Fruit fly (Drosophila melanogaster) whole organism, pupa: Measurements from ENCODE around the gene CG2111.
A peak's percentile ranks its signal among the peaks of the same experiment; 100 is the strongest.
"Not testable (repeated sequence)": the region's sequence is repeated elsewhere in the genome, so short reads cannot be mapped to it uniquely, and the experiment has no call there.

Experiments used
- CG10348 ChIP-seq: fragments of 200-800 bp; sonication (Bioruptor generic); IDR thresholded peaks from 2 replicates; pipeline ENCODE4 v1.3.6; 2022; ENCODE audit warnings: missing biosample characterization, missing genetic modification characterization
- CG12605 ChIP-seq: fragments of 200-800 bp; sonication (Bioruptor generic); IDR thresholded peaks from 2 replicates; pipeline ENCODE4 v1.3.6; 2022; ENCODE audit warnings: missing biosample characterization, missing genetic modification characterization
- CG13204 ChIP-seq: fragments of 200-800 bp; sonication (Bioruptor generic); optimal IDR thresholded peaks from 2 replicates; lab custom pipeline; 2018; ENCODE audit warnings: missing biosample characterization, mild to moderate bottlenecking, missing genetic modification characterization, moderate library complexity
- CG14655 ChIP-seq: fragments of 200-800 bp; sonication (Bioruptor generic); optimal IDR thresholded peaks from 3 replicates; lab custom pipeline; 2017; ENCODE audit warnings: mild to moderate bottlenecking, missing biosample characterization, missing genetic modification reagents, missing genetic modification characterization
- CG15710 ChIP-seq: fragments of 200-800 bp; sonication (Bioruptor generic); optimal IDR thresholded peaks from 2 replicates; lab custom pipeline; 2018; ENCODE audit warnings: missing biosample characterization, mild to moderate bottlenecking, missing genetic modification characterization, moderate library complexity
- CG17806 ChIP-seq: fragments of 200-800 bp; sonication (Bioruptor generic); optimal IDR thresholded peaks from 2 replicates; lab custom pipeline; 2018; ENCODE audit warnings: missing biosample characterization, mild to moderate bottlenecking, missing genetic modification characterization, moderate library complexity
- CG32121 ChIP-seq: fragments of 200-800 bp; sonication (Bioruptor generic); IDR thresholded peaks from 2 replicates; pipeline ENCODE4 v1.3.6; 2022; ENCODE audit warnings: missing biosample characterization, missing genetic modification characterization
- CG34367 ChIP-seq: fragments of 200-800 bp; sonication (Bioruptor generic); optimal IDR thresholded peaks from 2 replicates; lab custom pipeline; 2018; ENCODE audit warnings: missing biosample characterization, mild to moderate bottlenecking, missing genetic modification characterization
- CG4496 ChIP-seq: fragments of 200-800 bp; sonication (Bioruptor generic); IDR thresholded peaks from 3 replicates; pipeline ENCODE4 v1.3.6; 2022; ENCODE audit warnings: missing biosample characterization, missing genetic modification characterization
- CG8159 ChIP-seq: fragments of 200-800 bp; sonication (Bioruptor generic); optimal IDR thresholded peaks from 3 replicates; lab custom pipeline; 2018; ENCODE audit warnings: missing biosample characterization, mild to moderate bottlenecking, missing genetic modification characterization, moderate library complexity
- CG8301 ChIP-seq: fragments of 200-800 bp; sonication (Bioruptor generic); optimal IDR thresholded peaks from 2 replicates; lab custom pipeline; 2018; ENCODE audit warnings: missing biosample characterization, mild to moderate bottlenecking, missing genetic modification characterization
- CG9948 ChIP-seq: fragments of 200-800 bp; sonication (Bioruptor generic); optimal IDR thresholded peaks from 2 replicates; lab custom pipeline; 2018; ENCODE audit warnings: missing biosample characterization, mild to moderate bottlenecking, missing genetic modification characterization, moderate library complexity
- D1 ChIP-seq: fragments of 200-800 bp; sonication (Bioruptor generic); optimal IDR thresholded peaks from 2 replicates; lab custom pipeline; 2018; ENCODE audit warnings: missing biosample characterization, mild to moderate bottlenecking, missing genetic modification characterization, moderate library complexity
- EcR ChIP-seq: fragments of 200-800 bp; sonication (Bioruptor generic); optimal IDR thresholded peaks from 3 replicates; lab custom pipeline; 2019; ENCODE audit warnings: missing biosample characterization, missing genetic modification characterization, mild to moderate bottlenecking, moderate library complexity, missing genetic modification reagents
- Ets98B ChIP-seq: fragments of 200-800 bp; sonication (Bioruptor generic); IDR thresholded peaks from 2 replicates; pipeline ENCODE4 v1.3.6; 2022; ENCODE audit warnings: missing biosample characterization, missing genetic modification characterization
- Pif1A ChIP-seq: fragments of 200-800 bp; sonication (Bioruptor generic); optimal IDR thresholded peaks from 3 replicates; lab custom pipeline; 2016; ENCODE audit warnings: missing biosample characterization, missing genetic modification characterization
- Pif1B ChIP-seq: fragments of 200-800 bp; sonication (Bioruptor generic); optimal IDR thresholded peaks from 3 replicates; lab custom pipeline; 2016; ENCODE audit warnings: missing biosample characterization, missing genetic modification characterization
- Snoo ChIP-seq: fragments of 200-800 bp; sonication (Bioruptor generic); optimal IDR thresholded peaks from 3 replicates; lab custom pipeline; 2017; ENCODE audit warnings: missing biosample characterization, mild to moderate bottlenecking, missing genetic modification characterization, inconsistent platforms
- fd96Ca ChIP-seq: fragments of 200-800 bp; sonication (Bioruptor generic); IDR thresholded peaks from 3 replicates; pipeline ENCODE4 v1.3.6; 2022; ENCODE audit warnings: missing biosample characterization, missing genetic modification characterization
- gl ChIP-seq: fragments of 200-800 bp; sonication (Bioruptor generic); optimal IDR thresholded peaks from 2 replicates; lab custom pipeline; 2018; ENCODE audit warnings: missing biosample characterization, mild to moderate bottlenecking, missing genetic modification characterization
- rn ChIP-seq: fragments of 200-800 bp; sonication (Bioruptor generic); IDR thresholded peaks from 2 replicates; pipeline ENCODE4 v1.3.6; 2022; ENCODE audit warnings: missing biosample characterization, missing genetic modification characterization

Gene CG2111

DNA sequence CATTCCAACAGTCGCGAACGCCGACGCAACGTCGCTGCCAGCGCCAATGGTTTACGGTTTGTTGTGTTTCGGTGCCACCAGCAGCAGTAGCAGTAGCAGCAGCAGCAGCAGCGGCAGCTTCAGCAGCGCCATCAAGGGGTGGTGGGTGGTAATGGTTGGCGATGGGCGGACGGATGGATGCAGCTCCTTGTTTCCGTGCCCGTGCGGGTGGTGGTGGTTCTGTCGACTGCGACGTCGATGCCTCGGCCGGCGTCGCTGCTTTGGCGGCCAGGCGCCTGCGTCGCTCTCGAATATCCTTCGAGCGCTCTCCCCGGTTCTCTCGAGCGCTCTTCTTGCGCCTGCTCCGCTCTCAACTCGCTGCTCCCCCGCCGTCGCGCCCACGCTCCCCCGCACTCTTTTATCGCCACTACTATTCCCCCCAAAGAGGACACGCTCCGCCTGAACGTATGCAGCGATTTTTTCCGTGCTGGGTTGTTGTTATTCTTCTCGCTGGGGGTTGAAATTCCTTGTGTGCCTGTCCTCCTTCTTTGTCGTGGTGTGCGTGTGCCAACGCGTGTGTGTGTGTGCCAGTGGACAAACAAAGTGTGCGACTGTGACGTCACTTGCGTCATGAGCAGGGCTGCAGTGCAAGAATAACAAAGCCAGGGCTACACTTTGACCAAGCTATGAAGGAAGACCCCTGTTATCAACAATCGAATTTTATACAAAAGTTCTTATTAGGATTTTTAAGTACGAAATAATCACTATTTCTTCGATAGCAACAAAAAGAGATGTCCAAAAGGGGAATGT is 36.1 kb upstream of the CG2111 start:
- TF ChIP-seq Snoo (tag; lab: Kevin White, UChicago) (no peak), CG15710 (tag; lab: Kevin White, UChicago) (no peak), CG14655 (GFP tag; lab: Kevin White, UChicago) (no peak), D1 (no peak), CG4496 (GFP tag; lab: Robert Waterston, UW) (no peak)

DNA sequence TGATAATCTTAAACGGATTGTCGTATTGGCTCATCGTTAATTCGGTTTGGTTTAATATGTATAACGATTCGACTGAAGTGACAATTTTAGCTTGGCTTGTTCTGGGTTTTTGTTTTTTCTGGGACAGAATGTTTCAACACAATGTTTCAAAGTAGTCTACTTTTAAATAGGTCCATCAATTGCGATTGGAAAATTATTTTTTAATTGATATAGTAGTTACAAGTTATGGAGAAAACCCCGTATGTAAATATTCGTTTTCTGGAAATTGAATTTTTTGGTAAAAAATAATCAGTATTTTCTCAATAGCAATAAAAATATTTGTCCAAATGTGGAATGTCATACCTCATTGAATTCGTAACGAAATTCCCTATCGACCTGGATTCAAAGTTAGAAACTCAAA is 34.4 kb upstream of the CG2111 start, which contains the start of gene Rab9Db:
Gene Rab9Db, minus strand, starts transcription at position 101 of the 400 bp plus-strand sequence.
- not testable (repeated sequence) for TF ChIP-seq rn (GFP tag; lab: Robert Waterston, UW); CG14655 (GFP tag; lab: Kevin White, UChicago); Snoo (tag; lab: Kevin White, UChicago)

DNA sequence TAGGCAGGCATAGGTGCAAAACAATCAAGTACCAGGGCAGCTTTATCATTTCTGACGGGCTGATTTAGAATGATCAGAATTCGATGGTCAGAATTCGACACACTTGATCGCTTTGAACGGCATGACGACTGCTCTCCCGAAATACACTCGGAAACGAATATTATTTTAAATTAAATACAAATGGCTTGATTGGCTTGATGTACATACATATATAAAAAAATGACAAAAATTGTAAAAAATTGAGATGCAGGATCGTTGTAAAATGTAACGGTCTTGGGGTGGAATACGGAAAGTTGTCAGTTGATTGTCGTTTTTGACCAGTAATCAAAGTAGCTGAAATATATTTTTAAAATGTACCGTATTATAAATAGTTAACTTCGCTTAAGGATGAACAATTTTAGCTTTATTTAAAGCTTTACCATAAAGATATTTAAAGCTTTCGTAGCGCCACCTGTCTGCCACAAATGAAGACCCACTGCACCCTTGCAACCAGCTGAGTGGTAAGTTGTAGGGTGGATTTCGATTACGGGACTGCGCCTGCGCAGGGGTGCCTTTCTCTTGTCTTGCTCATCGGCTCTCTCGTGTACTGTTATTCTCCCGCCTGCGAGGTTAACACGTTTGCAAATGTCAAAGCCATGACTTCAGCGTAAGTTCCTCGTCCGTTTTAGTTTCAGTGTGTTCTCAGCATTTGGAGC is 30.3 kb upstream of the CG2111 start, which contains the start of the genes CG9806 and X11Lbeta:
Gene CG9806, minus strand, starts transcription at position 51 of the 695 bp plus-strand sequence.
Gene X11Lbeta, plus strand, starts transcription at position 676 of the 695 bp plus-strand sequence.
- TF ChIP-seq CG12605 (no peak), CG14655 (GFP tag; lab: Kevin White, UChicago) (no peak)

DNA sequence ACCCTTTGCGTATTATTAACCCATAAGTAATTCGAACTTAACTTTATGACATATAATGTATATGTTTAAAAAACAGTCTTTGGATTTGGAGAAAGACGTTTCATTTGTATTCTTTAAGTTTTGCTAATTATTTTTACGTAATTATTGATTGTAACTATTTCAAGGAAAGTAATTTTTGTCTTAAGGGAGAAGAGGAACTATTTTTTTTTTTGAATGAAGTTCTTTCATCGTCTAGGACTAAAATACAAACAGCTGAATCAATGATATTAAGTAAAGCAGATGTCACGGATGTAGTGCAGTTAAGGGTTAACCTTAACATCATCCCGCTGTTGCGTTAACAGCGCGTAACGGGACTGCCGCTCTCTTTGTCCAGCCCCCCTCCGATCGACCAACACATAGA is 28.6 kb upstream of the CG2111 start:
- TF ChIP-seq CG14655 (GFP tag; lab: Kevin White, UChicago) (peak; percentile 44), Pif1B (GFP tag; lab: Kevin White, UChicago) (no peak), D1 (no peak), Pif1A (peak; percentile 52), Snoo (tag; lab: Kevin White, UChicago) (no peak), CG12605 (no peak), CG17806 (tag; lab: Kevin White, UChicago) (peak; percentile 46), CG10348 (GFP tag; lab: Robert Waterston, UW) (no peak), CG8159 (peak; percentile 71), EcR (GFP tag; lab: Kevin White, UChicago) (no peak), CG34367 (tag; lab: Kevin White, UChicago) (peak; percentile 29), rn (GFP tag; lab: Robert Waterston, UW) (no peak), CG15710 (tag; lab: Kevin White, UChicago) (peak; percentile 51), gl (tag; lab: Kevin White, UChicago) (no peak), CG9948 (tag; lab: Kevin White, UChicago) (peak; percentile 53), Ets98B (GFP tag; lab: Robert Waterston, UW) (no peak), CG32121 (no peak), fd96Ca (no peak), CG8301 (tag; lab: Kevin White, UChicago) (peak; percentile 30)
- TF ChIP-seq, all 21 proteins: peak for 8

DNA sequence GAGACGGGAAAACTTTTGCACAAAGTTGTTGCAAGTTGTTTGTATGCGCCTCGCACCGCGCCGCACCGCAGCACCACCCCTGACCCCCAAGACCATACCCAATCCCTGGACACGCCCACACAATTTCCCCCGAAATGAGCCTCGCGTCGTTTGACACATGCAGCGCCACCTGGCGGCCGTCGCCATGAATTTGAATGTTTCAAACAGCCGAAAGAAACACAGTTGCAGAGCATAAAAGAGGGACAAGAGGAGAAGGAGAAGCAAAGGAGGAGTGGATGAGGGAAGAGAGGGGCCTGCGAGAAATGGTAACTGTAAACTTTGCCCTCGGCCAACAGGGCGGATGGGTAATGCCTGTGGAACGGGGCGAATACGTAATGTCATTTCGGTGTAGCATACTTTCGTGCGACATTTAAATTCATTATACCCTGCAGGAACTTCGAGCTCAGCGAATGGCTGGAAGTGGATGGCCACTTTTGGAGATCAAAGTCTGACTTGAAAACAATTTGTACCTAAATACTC is 15.2 kb upstream of the CG2111 start:
- TF ChIP-seq CG15710 (tag; lab: Kevin White, UChicago) (no peak), CG13204 (GFP tag; lab: Kevin White, UChicago) (no peak), CG10348 (GFP tag; lab: Robert Waterston, UW) (no peak), Pif1A (no peak)

DNA sequence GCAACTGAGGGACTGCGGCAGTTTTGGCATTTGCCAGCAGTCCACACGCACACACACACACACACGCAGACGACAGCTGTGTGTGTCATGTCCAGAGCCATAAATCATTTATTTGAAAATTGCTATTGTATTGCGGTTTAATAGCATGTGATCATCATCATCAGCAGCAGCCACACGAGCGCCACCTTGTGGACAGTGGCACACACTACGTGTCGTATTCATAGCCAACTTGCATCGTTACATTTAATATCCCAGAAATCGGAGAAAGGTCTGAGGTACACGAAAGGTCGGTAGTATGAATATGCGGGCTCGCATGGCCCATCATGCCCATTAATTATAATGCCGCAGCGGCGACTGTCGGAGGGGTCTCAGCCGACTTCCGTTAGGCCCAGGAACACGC is 1.3 kb upstream of the CG2111 start:
- no peak for TF ChIP-seq CG32121
- TF ChIP-seq CG4496 (GFP tag; lab: Robert Waterston, UW) = no peak
- no peak for TF ChIP-seq Snoo (tag; lab: Kevin White, UChicago)
- TF ChIP-seq CG12605 = no peak
- TF ChIP-seq CG17806 (tag; lab: Kevin White, UChicago) = no peak
- TF ChIP-seq gl (tag; lab: Kevin White, UChicago) = no peak
- no peak for TF ChIP-seq Pif1A
- TF ChIP-seq CG13204 (GFP tag; lab: Kevin White, UChicago) = no peak
- TF ChIP-seq CG34367 (tag; lab: Kevin White, UChicago) = no peak
- TF ChIP-seq EcR (GFP tag; lab: Kevin White, UChicago) = no peak
- no peak for TF ChIP-seq CG15710 (tag; lab: Kevin White, UChicago)
- no peak for TF ChIP-seq Ets98B (GFP tag; lab: Robert Waterston, UW)
- TF ChIP-seq D1 = no peak
- TF ChIP-seq CG8159 = no peak
- TF ChIP-seq CG8301 (tag; lab: Kevin White, UChicago) = no peak
- TF ChIP-seq Pif1B (GFP tag; lab: Kevin White, UChicago) = no peak
- no peak for TF ChIP-seq fd96Ca
- no peak for TF ChIP-seq CG10348 (GFP tag; lab: Robert Waterston, UW)
- no peak for TF ChIP-seq CG9948 (tag; lab: Kevin White, UChicago)
